Worm (Caenorhabditis elegans) whole organism, early embryonic: ENCODE results near the gene pcp-1.

ENCODE experiments used
- B0310.2 ChIP-seq: sonication (generic microtip); optimal IDR thresholded peaks from 2 replicates; lab custom pipeline; 2016; ENCODE audit warnings: mild to moderate bottlenecking, missing genetic modification characterization, missing compliant biosample characterization
- F13C5.2 ChIP-seq: sonication (generic microtip); optimal IDR thresholded peaks from 2 replicates; lab custom pipeline; 2017; ENCODE audit warnings: mild to moderate bottlenecking, missing genetic modification characterization, inconsistent platforms, missing compliant biosample characterization
- aly-1 ChIP-seq: sonication (generic microtip); optimal IDR thresholded peaks from 2 replicates; lab custom pipeline; 2016; ENCODE audit warnings: missing genetic modification characterization, missing compliant biosample characterization
- ama-1 ChIP-seq: fragments of 150-350 bp; optimal IDR thresholded peaks from 2 replicates; lab custom pipeline; 2014
- ceh-13 ChIP-seq: fragments of 200-800 bp; sonication (Bioruptor generic); optimal IDR thresholded peaks from 2 replicates; lab custom pipeline; 2018; ENCODE audit warnings: mild to moderate bottlenecking, missing genetic modification characterization, missing compliant biosample characterization
- ceh-36 ChIP-seq: sonication (generic microtip); optimal IDR thresholded peaks from 2 replicates; lab custom pipeline; 2016; ENCODE audit warnings: missing genetic modification characterization, inconsistent platforms, missing compliant biosample characterization
- ets-7 ChIP-seq: sonication (generic microtip); optimal IDR thresholded peaks from 2 replicates; lab custom pipeline; 2016; ENCODE audit warnings: missing genotype, missing genetic modification characterization, missing compliant biosample characterization
- flt-1 ChIP-seq: fragments of 200-800 bp; sonication (Bioruptor generic); IDR thresholded peaks from 2 replicates; pipeline ENCODE4 v1.3.6; 2022; ENCODE audit warnings: missing genetic modification characterization, missing compliant biosample characterization
- hmbx-1 ChIP-seq: sonication (generic microtip); optimal IDR thresholded peaks from 2 replicates; lab custom pipeline; 2016; ENCODE audit warnings: mild to moderate bottlenecking, missing genetic modification characterization, missing compliant biosample characterization
- hmg-4 ChIP-seq: fragments of 200-800 bp; sonication (Bioruptor generic); optimal IDR thresholded peaks from 2 replicates; lab custom pipeline; 2018; ENCODE audit warnings: mild to moderate bottlenecking, missing genetic modification characterization, missing compliant biosample characterization
- hnd-1 ChIP-seq: sonication (generic microtip); optimal IDR thresholded peaks from 2 replicates; lab custom pipeline; 2016; ENCODE audit warnings: missing genetic modification characterization, missing compliant biosample characterization
- pes-1 ChIP-seq: fragments of 200-800 bp; sonication (Bioruptor generic); IDR thresholded peaks from 2 replicates; pipeline ENCODE4 v1.3.6; 2022; ENCODE audit warnings: missing genetic modification reagents, missing genetic modification characterization, missing compliant biosample characterization
- scrt-1 ChIP-seq: fragments of 200-800 bp; sonication (Bioruptor generic); IDR thresholded peaks from 2 replicates; pipeline ENCODE4 v1.3.6; 2022; ENCODE audit warnings: missing genetic modification characterization, missing compliant biosample characterization
- sea-1 ChIP-seq: fragments of 200-800 bp; sonication (Bioruptor generic); conservative IDR thresholded peaks from 2 replicates; pipeline ENCODE4 v1.3.6; 2022; ENCODE audit warnings: missing genetic modification characterization, missing compliant biosample characterization
- tbx-11 ChIP-seq: fragments of 200-800 bp; sonication (Bioruptor generic); IDR thresholded peaks from 2 replicates; pipeline ENCODE4 v1.3.6; 2022; ENCODE audit warnings: missing genetic modification characterization, missing compliant biosample characterization
- tbx-37 ChIP-seq: fragments of 200-800 bp; sonication (Bioruptor generic); conservative IDR thresholded peaks from 2 replicates; pipeline ENCODE4 v1.3.6; 2022; ENCODE audit warnings: missing genetic modification reagents, missing genetic modification characterization, missing compliant biosample characterization
- tra-4 ChIP-seq: sonication (generic microtip); optimal IDR thresholded peaks from 2 replicates; lab custom pipeline; 2017; ENCODE audit warnings: missing genetic modification characterization, missing compliant biosample characterization

Gene pcp-1

ce11 chrIII:7720861-7721260 lies 37.8 kb upstream of the pcp-1 start:
- TF ChIP-seq hmbx-1 (tag; lab: Kevin White, UChicago) (no peak), tbx-11 (GFP tag; lab: Robert Waterston, UW) (no peak), ets-7 (tag; lab: Kevin White, UChicago) (no peak), scrt-1 (GFP tag; lab: Robert Waterston, UW) (no peak), sea-1 (GFP tag; lab: Robert Waterston, UW) (no peak), ceh-36 (tag; lab: Kevin White, UChicago) (no peak), aly-1 (tag; lab: Kevin White, UChicago) (no peak), flt-1 (GFP tag; lab: Robert Waterston, UW) (no peak), tra-4 (tag; lab: Kevin White, UChicago) (no peak), F13C5.2 (no peak), pes-1 (no peak)

- TF ChIP-seq hmg-4 (GFP tag; lab: Kevin White, UChicago) (no peak), ets-7 (tag; lab: Kevin White, UChicago) (no peak), ama-1 (lab: Kevin White, UChicago) (no peak), hnd-1 (tag; lab: Kevin White, UChicago) (no peak), tbx-11 (GFP tag; lab: Robert Waterston, UW) (no peak), ceh-13 (GFP tag; lab: Kevin White, UChicago) (no peak), flt-1 (GFP tag; lab: Robert Waterston, UW) (no peak), B0310.2 (tag; lab: Kevin White, UChicago) (no peak), hmbx-1 (tag; lab: Kevin White, UChicago) (no peak), sea-1 (GFP tag; lab: Robert Waterston, UW) (no peak), aly-1 (tag; lab: Kevin White, UChicago) (no peak), pes-1 (no peak)
Observed at ce11 chrIII:7721513-7721912, 37.2 kb upstream of the pcp-1 start.

ce11 chrIII:7722411-7722810 lies 36.3 kb upstream of the pcp-1 start:
- no peak for TF ChIP-seq tbx-11 (GFP tag; lab: Robert Waterston, UW)
- TF ChIP-seq sea-1 (GFP tag; lab: Robert Waterston, UW) = no peak
- TF ChIP-seq hmbx-1 (tag; lab: Kevin White, UChicago) = no peak
- no peak for TF ChIP-seq tra-4 (tag; lab: Kevin White, UChicago)
- no peak for TF ChIP-seq hmg-4 (GFP tag; lab: Kevin White, UChicago)
- no peak for TF ChIP-seq ama-1 (lab: Kevin White, UChicago)
- no peak for TF ChIP-seq B0310.2 (tag; lab: Kevin White, UChicago)
- TF ChIP-seq ets-7 (tag; lab: Kevin White, UChicago) = no peak
- TF ChIP-seq flt-1 (GFP tag; lab: Robert Waterston, UW) = no peak
- TF ChIP-seq F13C5.2 = no peak
- no peak for TF ChIP-seq ceh-36 (tag; lab: Kevin White, UChicago)
- TF ChIP-seq tbx-37 = no peak
- TF ChIP-seq aly-1 (tag; lab: Kevin White, UChicago) = no peak
- TF ChIP-seq ceh-13 (GFP tag; lab: Kevin White, UChicago) = no peak
- no peak for TF ChIP-seq pes-1
- no peak for TF ChIP-seq hnd-1 (tag; lab: Kevin White, UChicago)
- no peak for TF ChIP-seq scrt-1 (GFP tag; lab: Robert Waterston, UW)

- no peak for TF ChIP-seq aly-1 (tag; lab: Kevin White, UChicago)
- no peak for TF ChIP-seq ets-7 (tag; lab: Kevin White, UChicago)
- TF ChIP-seq scrt-1 (GFP tag; lab: Robert Waterston, UW) = no peak
Observed at ce11 chrIII:7722999-7723398, 35.7 kb upstream of the pcp-1 start.

- no peak for TF ChIP-seq F13C5.2
- TF ChIP-seq hmbx-1 (tag; lab: Kevin White, UChicago) = no peak
- no peak for TF ChIP-seq scrt-1 (GFP tag; lab: Robert Waterston, UW)
- TF ChIP-seq ama-1 (lab: Kevin White, UChicago) = no peak
- TF ChIP-seq aly-1 (tag; lab: Kevin White, UChicago) = no peak
- TF ChIP-seq flt-1 (GFP tag; lab: Robert Waterston, UW) = no peak
- TF ChIP-seq ceh-13 (GFP tag; lab: Kevin White, UChicago) = no peak
- no peak for TF ChIP-seq ceh-36 (tag; lab: Kevin White, UChicago)
- no peak for TF ChIP-seq hnd-1 (tag; lab: Kevin White, UChicago)
- no peak for TF ChIP-seq tra-4 (tag; lab: Kevin White, UChicago)
- TF ChIP-seq tbx-11 (GFP tag; lab: Robert Waterston, UW) = no peak
- no peak for TF ChIP-seq hmg-4 (GFP tag; lab: Kevin White, UChicago)
- no peak for TF ChIP-seq ets-7 (tag; lab: Kevin White, UChicago)
- no peak for TF ChIP-seq B0310.2 (tag; lab: Kevin White, UChicago)
- TF ChIP-seq tbx-37 = no peak
- no peak for TF ChIP-seq sea-1 (GFP tag; lab: Robert Waterston, UW)
- TF ChIP-seq pes-1 = no peak
Observed at ce11 chrIII:7723412-7724068, 35.2 kb upstream of the pcp-1 start.

- TF ChIP-seq scrt-1 (GFP tag; lab: Robert Waterston, UW) (no peak), B0310.2 (tag; lab: Kevin White, UChicago) (no peak), tra-4 (tag; lab: Kevin White, UChicago) (no peak), pes-1 (no peak), aly-1 (tag; lab: Kevin White, UChicago) (no peak), tbx-11 (GFP tag; lab: Robert Waterston, UW) (no peak), ceh-13 (GFP tag; lab: Kevin White, UChicago) (no peak), ama-1 (lab: Kevin White, UChicago) (no peak), flt-1 (GFP tag; lab: Robert Waterston, UW) (no peak), hmbx-1 (tag; lab: Kevin White, UChicago) (no peak)
Observed at ce11 chrIII:7724433-7724832, 34.3 kb upstream of the pcp-1 start.
